Worm (Caenorhabditis elegans): ENCODE data around the gene Y32B12B.4.

The Y32B12B.4 gene

ce11 chrV:16527796-16528195, 25.3 kb upstream of the Y32B12B.4 start, which contains the start of gene F36D3.16:
F36D3.16 (plus strand) TSS chrV:16528096.
- TF ChIP-seq lin-11 (tag; optimal IDR thresholded peaks at IDR 0.05) (no peak), unc-62 (GFP tag; optimal IDR thresholded peaks at IDR 0.05) (no peak), sma-3 (GFP tag; optimal IDR thresholded peaks at IDR 0.05) (no peak), mbf-1 (tag; optimal IDR thresholded peaks at IDR 0.05) (no peak), lsy-2 (tag; optimal IDR thresholded peaks at IDR 0.05) (no peak), nhr-129 (tag; optimal IDR thresholded peaks at IDR 0.05) (no peak), dmd-4 (tag; optimal IDR thresholded peaks at IDR 0.05) (no peak)

DNA sequence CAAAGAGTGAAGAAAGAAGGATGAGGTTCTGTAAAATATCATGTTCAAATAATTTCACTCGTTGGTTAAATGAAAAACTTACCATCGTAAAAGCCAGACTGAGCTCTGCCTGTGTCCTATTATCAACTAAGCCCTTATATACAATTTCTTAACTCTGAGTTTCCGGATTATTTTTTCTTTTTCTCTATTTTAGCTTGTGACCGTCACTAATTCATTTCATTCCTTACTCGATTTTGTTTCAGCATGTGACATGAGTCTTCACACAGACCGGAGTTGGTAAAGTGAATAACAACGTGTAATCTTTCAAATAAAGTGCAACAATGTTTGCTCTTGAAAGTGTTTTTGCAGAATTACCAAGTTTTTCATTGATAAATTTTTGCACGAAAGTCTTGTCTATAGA, 19.1 kb upstream of the Y32B12B.4 start, which contains the start of gene cpr-2:
TSS of gene cpr-2 (minus strand) at position 101 of the 400 bp plus-strand sequence.
- TF ChIP-seq ama-1 (optimal IDR thresholded peaks at IDR 0.05) (no peak), mbf-1 (tag; optimal IDR thresholded peaks at IDR 0.05) (no peak), sma-3 (GFP tag; optimal IDR thresholded peaks at IDR 0.05) (no peak), lsy-2 (tag; optimal IDR thresholded peaks at IDR 0.05) (no peak), nhr-21 (tag; optimal IDR thresholded peaks at IDR 0.05) (no peak), nhr-10 (tag; optimal IDR thresholded peaks at IDR 0.05) (no peak), unc-55 (GFP tag; optimal IDR thresholded peaks at IDR 0.05) (no peak), elt-3 (tag; optimal IDR thresholded peaks at IDR 0.05) (no peak), nhr-25 (tag; optimal IDR thresholded peaks at IDR 0.05) (no peak), zag-1 (tag; optimal IDR thresholded peaks at IDR 0.05) (no peak), lin-13 (GFP tag; optimal IDR thresholded peaks at IDR 0.05) (no peak), nhr-12 (tag; optimal IDR thresholded peaks at IDR 0.05) (no peak), nhr-129 (tag; optimal IDR thresholded peaks at IDR 0.05) (no peak), mab-5 (tag; optimal IDR thresholded peaks at IDR 0.05) (no peak), egl-27 (tag; optimal IDR thresholded peaks at IDR 0.05) (no peak)

DNA sequence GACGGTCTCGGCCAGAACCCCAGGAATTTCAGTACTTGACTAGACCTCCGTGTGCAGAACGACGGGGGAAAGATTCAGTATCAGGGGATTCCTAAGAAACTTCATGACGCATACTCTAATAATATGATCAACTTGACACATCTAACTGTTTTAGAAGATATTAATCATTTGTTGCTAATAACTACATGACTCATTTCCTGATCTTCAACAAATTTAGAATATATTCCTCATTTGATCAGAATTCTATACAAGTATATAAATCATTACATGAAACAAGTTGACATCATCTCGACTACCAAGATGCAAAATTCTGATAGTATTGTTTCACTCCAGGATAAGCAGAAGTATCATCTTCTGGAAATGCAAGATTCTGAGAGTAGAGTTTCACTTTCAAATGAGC, 18.0 kb upstream of the Y32B12B.4 start, which contains the start of gene Y32B12B.8:
TSS of gene Y32B12B.8 (plus strand) at position 301 of the 400 bp plus-strand sequence.
- TF ChIP-seq nhr-11 (tag; optimal IDR thresholded peaks at IDR 0.05) (no peak), sma-9 (GFP tag; optimal IDR thresholded peaks at IDR 0.05) (no peak), sma-9 (tag; optimal IDR thresholded peaks at IDR 0.05) (no peak), F13H6.1 (tag; optimal IDR thresholded peaks at IDR 0.05) (no peak), Y55F3AM.14 (GFP tag; optimal IDR thresholded peaks at IDR 0.05) (no peak), nhr-25 (tag; optimal IDR thresholded peaks at IDR 0.05) (no peak), mdl-1 (tag; optimal IDR thresholded peaks at IDR 0.05) (no peak), blmp-1 (tag; optimal IDR thresholded peaks at IDR 0.05; ENCODE audit: insufficient read depth) (no peak), skn-1 (tag; optimal IDR thresholded peaks at IDR 0.05) (no peak), nhr-12 (tag; optimal IDR thresholded peaks at IDR 0.05) (no peak), crh-2 (tag; optimal IDR thresholded peaks at IDR 0.05) (no peak), ztf-11 (tag; optimal IDR thresholded peaks at IDR 0.05) (no peak), mab-5 (tag; optimal IDR thresholded peaks at IDR 0.05) (no peak), C34F6.9 (tag; optimal IDR thresholded peaks at IDR 0.05) (no peak), alr-1 (tag; optimal IDR thresholded peaks at IDR 0.05) (no peak), mbf-1 (tag; optimal IDR thresholded peaks at IDR 0.05) (no peak), lin-39 (tag; optimal IDR thresholded peaks at IDR 0.05) (no peak), peb-1 (tag; optimal IDR thresholded peaks at IDR 0.05) (no peak), nhr-10 (tag; optimal IDR thresholded peaks at IDR 0.05) (no peak)

DNA sequence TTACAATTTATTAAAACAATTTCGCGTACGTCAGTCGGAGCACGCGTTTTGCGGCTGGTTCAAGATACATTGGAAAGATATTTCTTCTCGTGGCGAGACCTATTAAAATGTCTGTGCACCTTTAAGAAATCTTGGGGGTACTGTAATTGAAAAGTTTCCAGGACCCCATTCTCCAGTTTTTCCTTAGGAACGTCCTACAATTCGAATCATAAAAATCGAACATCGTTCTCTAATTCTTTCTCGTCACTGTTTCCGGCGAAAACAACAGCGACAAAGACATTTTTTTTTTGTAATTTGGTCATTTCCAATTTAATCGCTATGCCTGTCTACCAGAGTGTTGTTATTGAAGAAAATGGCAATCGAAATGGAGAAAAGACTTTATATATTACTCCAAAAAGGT, 16.4 kb upstream of the Y32B12B.4 start, which contains the start of gene Y32B12B.1:
TSS of gene Y32B12B.1 (plus strand) at position 301 of the 400 bp plus-strand sequence.
- TF ChIP-seq nhr-11 (tag; optimal IDR thresholded peaks at IDR 0.05) (no peak), lin-11 (tag; optimal IDR thresholded peaks at IDR 0.05) (no peak), sma-3 (GFP tag; optimal IDR thresholded peaks at IDR 0.05) (no peak), nhr-25 (tag; optimal IDR thresholded peaks at IDR 0.05) (no peak), elt-1 (tag; optimal IDR thresholded peaks at IDR 0.05) (no peak)

DNA sequence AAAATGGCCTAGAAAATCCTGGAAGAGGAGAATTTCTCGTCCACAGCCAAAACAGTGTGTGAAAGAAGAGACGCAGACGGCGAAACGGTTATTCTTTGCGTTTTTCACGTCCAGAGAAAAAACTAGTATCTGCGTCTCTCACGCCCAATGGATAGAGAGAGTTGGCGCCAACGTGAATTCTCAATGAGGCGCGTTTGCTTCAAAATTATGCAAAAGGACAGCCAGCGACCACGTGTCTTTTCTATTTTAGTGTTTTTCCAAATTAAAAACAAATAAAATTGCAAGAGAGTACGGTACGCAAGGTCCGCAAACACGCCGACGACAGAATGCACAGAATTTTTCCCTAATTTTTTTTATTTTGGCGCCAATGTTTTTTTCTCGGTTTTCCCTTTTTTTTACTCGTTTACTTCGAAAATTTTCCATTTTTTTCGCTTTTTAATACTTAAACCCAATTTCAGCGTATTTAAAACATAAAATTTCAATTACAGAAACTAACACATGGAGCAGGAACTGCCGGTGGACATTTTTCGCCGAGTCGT, 15.2 kb upstream of the Y32B12B.4 start, which contains the start of gene Y32B12B.2:
TSS of gene Y32B12B.2 (plus strand) at position 489 of the 539 bp plus-strand sequence.
- TF ChIP-seq elt-3 (tag; optimal IDR thresholded peaks at IDR 0.05) = no peak
- no peak for TF ChIP-seq fos-1 (tag; optimal IDR thresholded peaks at IDR 0.05)
- TF ChIP-seq ama-1 (optimal IDR thresholded peaks at IDR 0.05) = no peak
- TF ChIP-seq nhr-10 (tag; optimal IDR thresholded peaks at IDR 0.05) = no peak
- no peak for TF ChIP-seq egl-27 (tag; optimal IDR thresholded peaks at IDR 0.05)
- TF ChIP-seq unc-55 (GFP tag; optimal IDR thresholded peaks at IDR 0.05) = peak; percentile 80
- TF ChIP-seq lin-39 (tag; optimal IDR thresholded peaks at IDR 0.05) = no peak
- peak; percentile 12 for TF ChIP-seq sma-3 (GFP tag; optimal IDR thresholded peaks at IDR 0.05)
- no peak for TF ChIP-seq alr-1 (tag; optimal IDR thresholded peaks at IDR 0.05)
- TF ChIP-seq nhr-25 (tag; optimal IDR thresholded peaks at IDR 0.05) = no peak
- TF ChIP-seq peb-1 (tag; optimal IDR thresholded peaks at IDR 0.05) = no peak
- no peak for TF ChIP-seq aly-2 (tag; optimal IDR thresholded peaks at IDR 0.05)
- TF ChIP-seq ZK546.5 (tag; optimal IDR thresholded peaks at IDR 0.05) = no peak
- TF ChIP-seq mdl-1 (tag; optimal IDR thresholded peaks at IDR 0.05) = peak in 1 of 2 experiments; percentile 36
- no peak for TF ChIP-seq mbf-1 (tag; optimal IDR thresholded peaks at IDR 0.05)
- no peak for TF ChIP-seq R02D3.7 (tag; optimal IDR thresholded peaks at IDR 0.05)
- no peak for TF ChIP-seq crh-2 (tag; optimal IDR thresholded peaks at IDR 0.05)
- peak; percentile 3 for TF ChIP-seq nhr-129 (tag; optimal IDR thresholded peaks at IDR 0.05)
- no peak for TF ChIP-seq nhr-23 (tag; optimal IDR thresholded peaks at IDR 0.05)
- TF ChIP-seq nhr-12 (tag; optimal IDR thresholded peaks at IDR 0.05) = no peak
- TF ChIP-seq lsy-2 (tag; optimal IDR thresholded peaks at IDR 0.05) = peak; percentile 90 to 97
- peak; percentile 72 for TF ChIP-seq gmeb-1 (tag; optimal IDR thresholded peaks at IDR 0.05)
- TF ChIP-seq nhr-237 (tag; optimal IDR thresholded peaks at IDR 0.05) = no peak
- TF ChIP-seq blmp-1 (tag; optimal IDR thresholded peaks at IDR 0.05; ENCODE audit: insufficient read depth) = no peak
- peak; percentile 44 for TF ChIP-seq C34F6.9 (tag; optimal IDR thresholded peaks at IDR 0.05)
- no peak for TF ChIP-seq elt-1 (tag; optimal IDR thresholded peaks at IDR 0.05)
